Fruit fly (Drosophila melanogaster): Measurements from ENCODE around the gene Orc2.

DNA sequence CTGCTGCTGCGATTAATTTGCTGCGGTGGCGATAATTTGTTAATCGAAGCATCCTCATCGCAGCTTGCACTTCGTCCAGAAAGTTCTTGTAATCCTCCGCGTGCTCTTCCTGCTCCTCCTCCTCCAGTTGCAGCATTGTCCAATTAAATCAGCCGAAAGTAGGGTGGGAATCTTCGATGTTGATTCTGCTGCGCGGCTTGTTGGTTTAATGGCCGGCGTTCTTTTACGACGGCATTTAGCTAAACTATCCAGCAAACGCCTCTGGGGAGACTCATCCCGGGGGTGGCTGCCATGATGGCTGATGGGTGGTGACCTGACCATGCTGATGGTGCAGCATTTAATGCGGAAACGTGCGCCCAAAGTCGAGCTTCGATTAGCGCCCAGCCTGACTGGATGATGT lies 15.1 kb upstream of the Orc2 start:
- TF ChIP-seq D1 (tag; optimal IDR thresholded peaks at IDR 0.05) (no peak), CG32121 (GFP tag; IDR thresholded peaks at IDR 0.05) (no peak), rn (GFP tag; IDR thresholded peaks at IDR 0.05) (no peak), Ets98B (GFP tag; IDR thresholded peaks at IDR 0.05) (no peak)

Measured in whole organism, pupa.